Worm (Caenorhabditis elegans) whole organism, L2 larva: ENCODE results near the gene vdac-1.

Experiments used
- C34F6.9 ChIP-seq: fragments of 150-350 bp; optimal IDR thresholded peaks from 2 replicates; lab custom pipeline; 2014; ENCODE audit warnings: missing biosample characterization, missing genetic modification characterization
- F13H6.1 ChIP-seq: sonication (generic microtip); optimal IDR thresholded peaks from 2 replicates; lab custom pipeline; 2016; ENCODE audit warnings: missing genetic modification characterization, missing compliant biosample characterization
- R02D3.7 ChIP-seq: fragments of 150-350 bp; optimal IDR thresholded peaks from 2 replicates; lab custom pipeline; 2014; ENCODE audit warnings: missing biosample characterization, missing genetic modification characterization
- Y55F3AM.14 ChIP-seq: fragments of 200-800 bp; sonication (Bioruptor generic); optimal IDR thresholded peaks from 2 replicates; lab custom pipeline; 2018; ENCODE audit warnings: mild to moderate bottlenecking, missing genetic modification characterization, missing compliant biosample characterization
- ZK546.5 ChIP-seq: sonication (generic microtip); optimal IDR thresholded peaks from 2 replicates; lab custom pipeline; 2017; ENCODE audit warnings: missing biosample characterization, missing genetic modification characterization
- alr-1 ChIP-seq: fragments of 150-350 bp; optimal IDR thresholded peaks from 2 replicates; lab custom pipeline; 2014; ENCODE audit warnings: missing biosample characterization, missing genetic modification characterization
- ama-1 ChIP-seq: fragments of 150-350 bp; optimal IDR thresholded peaks from 2 replicates; lab custom pipeline; 2018; ENCODE audit warnings: inconsistent platforms
- blmp-1 ChIP-seq: sonication (generic microtip); optimal IDR thresholded peaks from 2 replicates; lab custom pipeline; 2017; ENCODE audit warnings: missing genetic modification characterization, mild to moderate bottlenecking, missing compliant biosample characterization, antibody characterized with exemption, moderate library complexity; ENCODE audit not compliant: insufficient read depth
- ceh-16 ChIP-seq: fragments of 150-350 bp; optimal IDR thresholded peaks from 2 replicates; lab custom pipeline; 2014; ENCODE audit warnings: missing biosample characterization, missing genetic modification characterization
- crh-2 ChIP-seq: sonication (generic microtip); optimal IDR thresholded peaks from 2 replicates; lab custom pipeline; 2017; ENCODE audit warnings: missing biosample characterization, missing genetic modification characterization
- dmd-4 ChIP-seq: sonication (generic microtip); optimal IDR thresholded peaks from 2 replicates; lab custom pipeline; 2017; ENCODE audit warnings: missing biosample characterization, missing genetic modification characterization
- egl-27 ChIP-seq: sonication (generic microtip); optimal IDR thresholded peaks from 3 replicates; lab custom pipeline; 2017; ENCODE audit warnings: missing biosample characterization, missing genetic modification reagents, missing genetic modification characterization
- elt-1 ChIP-seq: fragments of 150-350 bp; optimal IDR thresholded peaks from 2 replicates; lab custom pipeline; 2014; ENCODE audit warnings: missing biosample characterization, missing genetic modification characterization
- fos-1 ChIP-seq: fragments of 150-350 bp; optimal IDR thresholded peaks from 2 replicates; lab custom pipeline; 2014; ENCODE audit warnings: missing biosample characterization, missing genetic modification characterization
- gmeb-1 ChIP-seq: fragments of 150-350 bp; optimal IDR thresholded peaks from 2 replicates; lab custom pipeline; 2014; ENCODE audit warnings: missing biosample characterization, missing genetic modification characterization
- lin-11 ChIP-seq: fragments of 150-350 bp; sonication (generic microtip); optimal IDR thresholded peaks from 2 replicates; lab custom pipeline; 2014; ENCODE audit warnings: missing biosample characterization, missing genetic modification characterization, inconsistent platforms, mixed read lengths
- lin-13 ChIP-seq: fragments of 150-350 bp; optimal IDR thresholded peaks from 2 replicates; lab custom pipeline; 2014; ENCODE audit warnings: missing biosample characterization, missing genetic modification reagents, missing genetic modification characterization
- lin-39 ChIP-seq: fragments of 150-350 bp; optimal IDR thresholded peaks from 2 replicates; lab custom pipeline; 2014; ENCODE audit warnings: missing biosample characterization, missing genetic modification reagents, missing genetic modification characterization
- lsy-2 ChIP-seq, 2 experiments: fragments of 150-350 bp in 1 of 2; sonication (generic microtip) in 1 of 2; optimal IDR thresholded peaks; 2 replicates each; lab custom pipeline; 2014 to 2017; ENCODE audit warnings: missing biosample characterization in 2 of 2, missing genetic modification characterization in 2 of 2
- mab-5 ChIP-seq: fragments of 150-350 bp; optimal IDR thresholded peaks from 2 replicates; lab custom pipeline; 2014; ENCODE audit warnings: missing biosample characterization, missing genetic modification characterization
- mbf-1 ChIP-seq: sonication (generic microtip); optimal IDR thresholded peaks from 2 replicates; lab custom pipeline; 2017; ENCODE audit warnings: missing biosample characterization, missing genetic modification characterization
- nhr-10 ChIP-seq: sonication (generic microtip); optimal IDR thresholded peaks from 2 replicates; lab custom pipeline; 2017; ENCODE audit warnings: missing biosample characterization, missing genetic modification characterization
- nhr-11 ChIP-seq: fragments of 150-350 bp; optimal IDR thresholded peaks from 2 replicates; lab custom pipeline; 2014; ENCODE audit warnings: missing biosample characterization, missing genetic modification characterization
- nhr-129 ChIP-seq: fragments of 150-350 bp; optimal IDR thresholded peaks from 2 replicates; lab custom pipeline; 2014; ENCODE audit warnings: missing biosample characterization, missing genetic modification characterization
- nhr-21 ChIP-seq: fragments of 150-350 bp; optimal IDR thresholded peaks from 2 replicates; lab custom pipeline; 2014; ENCODE audit warnings: missing biosample characterization, missing genetic modification characterization
- nhr-23 ChIP-seq: fragments of 150-350 bp; optimal IDR thresholded peaks from 2 replicates; lab custom pipeline; 2014; ENCODE audit warnings: missing biosample characterization, missing genetic modification reagents, missing genetic modification characterization
- nhr-237 ChIP-seq: fragments of 150-350 bp; optimal IDR thresholded peaks from 2 replicates; lab custom pipeline; 2014; ENCODE audit warnings: missing biosample characterization, missing genetic modification characterization
- nhr-25 ChIP-seq: fragments of 150-350 bp; sonication (generic microtip); optimal IDR thresholded peaks from 3 replicates; lab custom pipeline; 2014; ENCODE audit warnings: missing biosample characterization, missing genetic modification characterization
- nhr-6 ChIP-seq: fragments of 150-350 bp; optimal IDR thresholded peaks from 2 replicates; lab custom pipeline; 2014; ENCODE audit warnings: missing biosample characterization, missing genetic modification characterization
- peb-1 ChIP-seq: fragments of 150-350 bp; optimal IDR thresholded peaks from 2 replicates; lab custom pipeline; 2014; ENCODE audit warnings: missing biosample characterization, missing genetic modification characterization
- sem-4 ChIP-seq: fragments of 150-350 bp; optimal IDR thresholded peaks from 2 replicates; lab custom pipeline; 2014; ENCODE audit warnings: missing biosample characterization, missing genetic modification reagents, missing genetic modification characterization
- skn-1 ChIP-seq: sonication (generic microtip); optimal IDR thresholded peaks from 2 replicates; lab custom pipeline; 2017; ENCODE audit warnings: missing biosample characterization, missing genetic modification characterization
- sma-3 ChIP-seq: sonication (generic microtip); optimal IDR thresholded peaks from 2 replicates; lab custom pipeline; 2016; ENCODE audit warnings: missing genetic modification reagents, missing genetic modification characterization, missing compliant biosample characterization
- sma-9 ChIP-seq, 2 experiments: fragments of 150-350 bp in 1 of 2; sonication (generic microtip) in 1 of 2; optimal IDR thresholded peaks; 2 replicates each; lab custom pipeline; 2014 to 2016; ENCODE audit warnings: missing genetic modification characterization in 2 of 2, mild to moderate bottlenecking in 1 of 2, missing biosample characterization in 1 of 2, missing compliant biosample characterization in 1 of 2, missing genetic modification reagents in 1 of 2, moderate library complexity in 1 of 2
- snpc-4 ChIP-seq: fragments of 150-350 bp; optimal IDR thresholded peaks from 2 replicates; lab custom pipeline; 2014; ENCODE audit warnings: missing biosample characterization, missing genetic modification characterization
- unc-39 ChIP-seq: fragments of 150-350 bp; optimal IDR thresholded peaks from 2 replicates; lab custom pipeline; 2014; ENCODE audit warnings: missing biosample characterization, missing genetic modification characterization
- unc-55 ChIP-seq: fragments of 150-350 bp; sonication (generic microtip); optimal IDR thresholded peaks from 3 replicates; lab custom pipeline; 2014; ENCODE audit warnings: missing biosample characterization, missing genetic modification reagents, missing genetic modification characterization
- unc-62 ChIP-seq: fragments of 150-350 bp; optimal IDR thresholded peaks from 2 replicates; lab custom pipeline; 2014; ENCODE audit warnings: missing biosample characterization, missing genetic modification reagents, missing genetic modification characterization
- zag-1 ChIP-seq: fragments of 150-350 bp; optimal IDR thresholded peaks from 2 replicates; lab custom pipeline; 2014; ENCODE audit warnings: missing biosample characterization, missing genetic modification characterization
- ztf-1 ChIP-seq: fragments of 200-800 bp; sonication (Bioruptor generic); conservative IDR thresholded peaks from 2 replicates; pipeline ENCODE4 v1.3.6; 2022; ENCODE audit warnings: missing genetic modification characterization, missing compliant biosample characterization
- ztf-11 ChIP-seq: sonication (generic microtip); optimal IDR thresholded peaks from 2 replicates; lab custom pipeline; 2017; ENCODE audit warnings: missing biosample characterization, missing genetic modification characterization
- ztf-4 ChIP-seq: fragments of 150-350 bp; optimal IDR thresholded peaks from 2 replicates; lab custom pipeline; 2014; ENCODE audit warnings: missing biosample characterization, missing genetic modification characterization

vdac-1 gene

DNA sequence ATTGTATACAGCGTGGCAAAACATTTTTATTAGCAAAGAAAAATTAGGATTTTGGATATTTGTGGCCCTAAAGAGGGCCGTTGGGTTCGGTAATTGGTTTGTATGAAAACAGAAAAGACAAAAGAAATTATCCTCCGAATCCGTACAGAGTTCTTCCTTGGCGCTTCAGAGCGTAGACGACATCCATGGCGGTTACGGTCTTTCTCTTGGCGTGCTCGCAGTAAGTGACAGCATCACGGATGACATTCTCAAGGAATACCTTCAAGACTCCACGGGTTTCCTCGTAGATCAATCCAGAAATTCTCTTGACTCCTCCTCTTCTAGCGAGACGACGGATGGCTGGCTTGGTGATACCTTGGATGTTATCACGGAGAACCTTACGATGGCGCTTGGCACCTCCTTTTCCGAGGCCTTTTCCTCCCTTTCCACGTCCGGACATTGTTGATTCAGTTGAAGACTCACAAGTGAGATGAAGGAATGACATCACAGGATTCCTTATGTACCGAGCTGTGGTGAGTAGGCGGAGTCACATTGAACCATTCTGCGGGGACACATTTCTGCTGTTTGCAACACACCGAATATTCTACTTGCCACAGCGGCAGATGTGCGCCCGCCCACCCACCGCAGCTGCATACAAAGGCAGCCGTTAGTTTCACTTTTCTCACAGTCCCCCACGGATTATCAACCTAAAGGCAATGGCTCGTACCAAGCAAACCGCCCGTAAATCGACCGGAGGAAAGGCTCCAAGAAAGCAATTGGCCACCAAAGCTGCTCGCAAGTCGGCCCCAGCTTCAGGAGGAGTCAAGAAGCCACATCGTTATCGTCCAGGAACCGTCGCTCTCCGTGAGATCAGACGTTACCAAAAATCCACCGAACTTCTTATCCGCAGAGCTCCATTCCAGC, 19.9 kb downstream of the vdac-1 start, which contains the start of the genes his-60 and his-59 (continued):
- TF ChIP-seq nhr-23, result no peak
- no peak for TF ChIP-seq egl-27 (tag; lab: Kevin White, UChicago)
- peak; percentile 2 for TF ChIP-seq fos-1 (tag; lab: Kevin White, UChicago)
- no peak for TF ChIP-seq mbf-1 (tag; lab: Kevin White, UChicago)
- no peak for TF ChIP-seq nhr-11 (tag; lab: Kevin White, UChicago)

DNA sequence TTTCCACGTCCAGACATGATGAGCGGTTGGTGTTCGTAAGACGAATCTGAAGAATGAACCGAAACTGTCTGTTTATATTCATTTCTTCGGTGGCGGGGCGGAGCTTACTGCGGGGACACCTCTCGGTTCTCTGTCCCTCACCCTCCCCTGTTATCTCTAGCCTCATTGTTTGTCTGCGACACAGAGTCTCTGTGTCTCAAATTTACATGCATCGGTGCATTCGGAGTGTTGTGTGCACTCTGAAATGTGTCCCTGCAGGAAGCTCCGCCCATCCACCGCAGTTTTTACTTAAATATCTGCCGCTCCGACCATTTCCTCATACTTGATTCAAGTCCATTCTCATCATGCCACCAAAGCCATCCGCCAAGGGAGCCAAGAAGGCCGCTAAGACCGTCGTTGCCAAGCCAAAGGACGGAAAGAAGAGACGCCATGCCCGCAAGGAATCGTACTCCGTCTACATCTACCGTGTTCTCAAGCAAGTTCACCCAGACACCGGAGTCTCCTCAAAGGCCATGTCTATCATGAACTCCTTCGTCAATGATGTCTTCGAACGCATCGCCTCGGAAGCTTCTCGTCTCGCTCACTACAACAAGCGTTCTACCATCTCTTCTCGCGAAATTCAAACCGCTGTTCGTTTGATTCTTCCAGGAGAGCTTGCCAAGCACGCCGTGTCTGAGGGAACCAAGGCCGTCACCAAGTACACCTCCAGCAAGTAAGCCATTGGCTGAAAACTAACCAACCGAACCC, 21.3 kb downstream of the vdac-1 start, which contains the start of the genes his-61 and his-62:
Gene his-61, minus strand, starts transcription at position 17 of the 747 bp plus-strand sequence.
Gene his-62, plus strand, starts transcription at position 345 of the 747 bp plus-strand sequence.
- no peak for TF ChIP-seq nhr-11 (tag; lab: Kevin White, UChicago)
- TF ChIP-seq fos-1 (tag; lab: Kevin White, UChicago), result peak; percentile 52
- TF ChIP-seq zag-1 (tag; lab: Kevin White, UChicago), result peak; percentile 61
- TF ChIP-seq sma-9 (GFP tag; optimal IDR thresholded peaks at IDR 0.05; lab: Kevin White, UChicago), result peak; percentile 89
- no peak for TF ChIP-seq sma-9 (tag; optimal IDR thresholded peaks at IDR 0.05; lab: Kevin White, UChicago)
- TF ChIP-seq nhr-237 (tag; lab: Kevin White, UChicago), result no peak
- TF ChIP-seq sem-4 (tag; lab: Kevin White, UChicago), result no peak
- TF ChIP-seq C34F6.9, result peak; percentile 56
- no peak for TF ChIP-seq peb-1
- no peak for TF ChIP-seq ama-1
- peak; percentile 49 for TF ChIP-seq unc-55
- TF ChIP-seq elt-1, result no peak
- no peak for TF ChIP-seq R02D3.7 (tag; lab: Kevin White, UChicago)
- TF ChIP-seq lin-13 (GFP tag; lab: Kevin White, UChicago), result peak; percentile 74
- TF ChIP-seq ztf-4 (tag; lab: Kevin White, UChicago), result no peak
- TF ChIP-seq lsy-2 (tag; optimal IDR thresholded peaks at IDR 0.05; lab: Kevin White, UChicago), result peak; percentile 2 to 65
- TF ChIP-seq F13H6.1 (tag; lab: Kevin White, UChicago), result peak; percentile 73
- TF ChIP-seq ztf-1 (GFP tag; lab: Robert Waterston, UW), result no peak
- TF ChIP-seq ztf-11 (tag; lab: Kevin White, UChicago), result no peak
- peak; percentile 24 for TF ChIP-seq nhr-129
- no peak for TF ChIP-seq nhr-10 (tag; lab: Kevin White, UChicago)
- TF ChIP-seq alr-1 (tag; lab: Kevin White, UChicago), result no peak
- TF ChIP-seq egl-27 (tag; lab: Kevin White, UChicago), result no peak
- no peak for TF ChIP-seq Y55F3AM.14 (GFP tag; lab: Kevin White, UChicago)
- peak; percentile 51 for TF ChIP-seq ceh-16
- TF ChIP-seq unc-39, result no peak
- TF ChIP-seq nhr-23, result no peak
- no peak for TF ChIP-seq lin-39 (tag; lab: Kevin White, UChicago)
- no peak for TF ChIP-seq snpc-4 (tag; lab: Kevin White, UChicago)
- peak; percentile 71 for TF ChIP-seq mab-5
- TF ChIP-seq sma-3 (GFP tag; lab: Kevin White, UChicago), result peak; percentile 52
- TF ChIP-seq nhr-21 (tag; lab: Kevin White, UChicago), result no peak
- TF ChIP-seq ZK546.5 (tag; lab: Kevin White, UChicago), result no peak
- TF ChIP-seq nhr-6 (tag; lab: Kevin White, UChicago), result no peak
- peak; percentile 80 for TF ChIP-seq nhr-25 (tag; lab: Kevin White, UChicago)
- peak; percentile 81 for TF ChIP-seq crh-2 (tag; lab: Kevin White, UChicago)
- TF ChIP-seq blmp-1 (tag; lab: Kevin White, UChicago), result no peak
- no peak for TF ChIP-seq skn-1
- TF ChIP-seq mbf-1 (tag; lab: Kevin White, UChicago), result no peak
- TF ChIP-seq dmd-4, result no peak
- no peak for TF ChIP-seq lin-11 (tag; lab: Kevin White, UChicago)
- no peak for TF ChIP-seq unc-62
- no peak for TF ChIP-seq gmeb-1 (tag; lab: Kevin White, UChicago)
